Worm (Caenorhabditis elegans): ENCODE results near the gene hacd-1.
A peak's percentile ranks its signal among the peaks of the same experiment; 100 is the strongest.

The hacd-1 gene

DNA sequence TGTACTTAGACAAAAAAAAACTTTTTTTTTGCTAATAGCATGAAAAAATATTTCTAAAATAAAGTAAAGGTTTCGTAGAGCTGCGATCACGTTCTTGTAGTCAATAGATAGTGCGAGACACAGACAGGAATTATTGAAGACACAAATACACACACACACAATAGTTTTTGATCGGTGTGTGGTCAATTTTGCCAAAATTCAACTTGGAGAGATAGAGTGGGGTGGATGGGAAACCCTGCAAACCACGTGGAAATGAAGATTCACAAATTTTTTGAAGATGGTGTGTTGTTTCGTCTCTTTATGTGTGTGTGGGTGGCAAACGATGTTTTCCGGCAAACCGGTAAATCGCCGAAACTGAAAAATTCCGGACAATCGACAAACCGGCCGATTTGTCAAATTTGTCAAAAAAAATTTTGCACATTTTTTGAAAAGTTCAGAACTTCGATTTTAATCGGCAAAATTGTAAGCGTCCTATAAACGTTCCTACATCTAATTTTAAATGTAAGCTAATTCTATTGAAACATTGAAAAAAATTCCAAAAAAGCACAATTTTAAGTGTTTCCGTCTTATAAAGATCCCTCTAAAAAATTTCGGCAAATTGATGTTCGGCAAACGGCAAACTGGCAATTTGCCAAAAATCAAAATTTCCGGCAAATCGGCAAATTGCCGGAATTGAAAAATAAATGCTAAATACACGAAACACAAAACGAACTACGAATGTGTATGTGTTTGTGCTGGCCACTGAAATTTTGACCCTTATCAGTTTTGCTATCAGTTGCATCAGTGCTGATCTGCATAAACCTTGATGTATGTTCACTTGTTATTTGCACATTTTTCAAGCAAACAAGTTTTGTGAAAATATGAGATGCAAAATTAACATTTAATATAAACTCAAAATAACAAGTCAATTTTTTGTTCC lies 27.4 kb upstream of the hacd-1 start:
- no peak for TF ChIP-seq nhr-47 (tag; optimal IDR thresholded peaks at IDR 0.05)
- TF ChIP-seq zag-1 (tag; optimal IDR thresholded peaks at IDR 0.05): no peak
- no peak for TF ChIP-seq swsn-7 (tag; optimal IDR thresholded peaks at IDR 0.05)
- no peak for TF ChIP-seq nhr-84 (tag; optimal IDR thresholded peaks at IDR 0.05)
- no peak for TF ChIP-seq hlh-4 (tag; optimal IDR thresholded peaks at IDR 0.05)
- no peak for TF ChIP-seq pax-3 (tag; optimal IDR thresholded peaks at IDR 0.05)
- no peak for TF ChIP-seq jun-1 (tag; optimal IDR thresholded peaks at IDR 0.05)
- peak; percentile 36 for TF ChIP-seq snu-23 (GFP tag; optimal IDR thresholded peaks at IDR 0.05)
- no peak for TF ChIP-seq fkh-4 (tag; optimal IDR thresholded peaks at IDR 0.05; ENCODE audit: borderline replicate concordance)
- peak; percentile 62 for TF ChIP-seq nhr-20 (tag; optimal IDR thresholded peaks at IDR 0.05)
- peak; percentile 52 for TF ChIP-seq aha-1 (tag; optimal IDR thresholded peaks at IDR 0.05)
- TF ChIP-seq pqm-1 (tag; optimal IDR thresholded peaks at IDR 0.05): no peak
- no peak for TF ChIP-seq nhr-28 (tag; optimal IDR thresholded peaks at IDR 0.05)
- TF ChIP-seq ztf-11 (tag; optimal IDR thresholded peaks at IDR 0.05): no peak
- no peak for TF ChIP-seq efl-1 (optimal IDR thresholded peaks at IDR 0.05)
- TF ChIP-seq efl-1 (GFP tag; optimal IDR thresholded peaks at IDR 0.05 in 1 of 2): peak in 1 of 2 experiments; percentile 96
- TF ChIP-seq lin-14 (GFP tag; optimal IDR thresholded peaks at IDR 0.05): peak; percentile 19
- TF ChIP-seq unc-86 (tag; optimal IDR thresholded peaks at IDR 0.05): no peak
- no peak for TF ChIP-seq nhr-12 (tag; optimal IDR thresholded peaks at IDR 0.05)
- TF ChIP-seq xbp-1 (tag; optimal IDR thresholded peaks at IDR 0.05): no peak
- TF ChIP-seq isw-1 (GFP tag; IDR thresholded peaks at IDR 0.05): no peak
- TF ChIP-seq lin-13 (GFP tag; optimal IDR thresholded peaks at IDR 0.05): no peak
- TF ChIP-seq nhr-77 (tag; optimal IDR thresholded peaks at IDR 0.05): no peak
- TF ChIP-seq tlp-1 (tag; optimal IDR thresholded peaks at IDR 0.05): no peak
- no peak for TF ChIP-seq elt-3 (tag; optimal IDR thresholded peaks at IDR 0.05)
- no peak for TF ChIP-seq dsc-1 (tag; optimal IDR thresholded peaks at IDR 0.05)
- TF ChIP-seq rnt-1 (tag; optimal IDR thresholded peaks at IDR 0.05): no peak
- no peak for TF ChIP-seq C34B4.2 (tag; optimal IDR thresholded peaks at IDR 0.05)
- no peak for TF ChIP-seq sup-37 (GFP tag; optimal IDR thresholded peaks at IDR 0.05)
- no peak for TF ChIP-seq nhr-19 (GFP tag; conservative IDR thresholded peaks at IDR 0.05)
- peak; percentile 61 for TF ChIP-seq elt-2 (tag; optimal IDR thresholded peaks at IDR 0.05)
- TF ChIP-seq nhr-85 (tag): peak; percentile 78
- no peak for TF ChIP-seq hpl-2 (GFP tag; optimal IDR thresholded peaks at IDR 0.05)
- TF ChIP-seq dpl-1 (GFP tag; optimal IDR thresholded peaks at IDR 0.05): peak in 2 of 3 experiments; percentile 19 to 80
- no peak for TF ChIP-seq ztf-4 (tag; optimal IDR thresholded peaks at IDR 0.05)
- no peak for TF ChIP-seq lin-35 (GFP tag; optimal IDR thresholded peaks at IDR 0.05)

DNA sequence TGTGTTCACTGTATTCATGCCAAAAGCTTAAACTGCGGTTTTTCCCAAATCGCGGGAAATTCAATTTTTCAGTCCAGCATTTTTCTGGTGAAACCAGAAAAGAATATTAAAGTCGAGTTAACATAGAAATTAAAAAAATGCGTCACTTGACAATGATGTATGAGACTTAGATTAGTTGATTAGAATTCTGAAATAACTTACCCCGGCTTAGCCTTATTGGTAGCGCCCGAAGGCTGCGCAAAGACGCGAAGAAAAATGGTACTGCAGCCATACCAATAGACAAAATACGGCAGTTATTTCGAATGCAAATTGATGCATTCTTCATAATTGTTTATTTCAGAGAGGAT lies 26.8 kb upstream of the hacd-1 start:
- TF ChIP-seq fos-1 (tag; optimal IDR thresholded peaks at IDR 0.05): no peak
- TF ChIP-seq efl-1 (optimal IDR thresholded peaks at IDR 0.05): no peak
- peak in 1 of 2 experiments; percentile 92 for TF ChIP-seq efl-1 (GFP tag; optimal IDR thresholded peaks at IDR 0.05 in 1 of 2)

DNA sequence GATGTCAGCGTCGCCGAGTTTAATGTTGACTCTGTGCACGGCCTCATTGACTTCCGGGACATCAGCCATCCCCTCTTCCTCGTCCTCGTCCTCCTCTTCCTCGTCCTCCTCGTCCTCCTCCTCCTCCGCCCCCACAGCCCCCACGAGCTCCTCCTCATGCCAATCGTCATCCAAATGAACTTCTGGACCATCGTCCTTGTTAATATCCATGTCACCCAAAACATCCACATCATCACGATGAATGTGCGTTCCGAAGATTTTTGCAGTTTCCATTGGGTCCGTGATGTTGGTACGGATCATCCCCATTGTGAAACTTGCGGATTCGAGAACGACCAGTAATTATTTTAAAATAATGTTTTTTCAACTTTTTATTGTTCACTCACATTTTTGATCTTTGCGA lies 25.8 kb upstream of the hacd-1 start:
- peak in 1 of 3 experiments; percentile 11 for TF ChIP-seq dpl-1 (GFP tag; optimal IDR thresholded peaks at IDR 0.05)
- no peak for TF ChIP-seq efl-1 (optimal IDR thresholded peaks at IDR 0.05)
- peak in 1 of 2 experiments; percentile 87 for TF ChIP-seq efl-1 (GFP tag; optimal IDR thresholded peaks at IDR 0.05 in 1 of 2)
- no peak for TF ChIP-seq grh-1 (GFP tag; IDR thresholded peaks at IDR 0.05)
